Worm (Caenorhabditis elegans) whole organism, L4/young adult: Measurements from ENCODE around the gene T24C2.5.

Source experiments
- W03F9.2 ChIP-seq: fragments of 150-350 bp; optimal IDR thresholded peaks from 2 replicates; lab custom pipeline; 2014; ENCODE audit warnings: missing biosample characterization, missing genetic modification characterization
- dao-5 ChIP-seq: sonication (generic microtip); optimal IDR thresholded peaks from 2 replicates; lab custom pipeline; 2016; ENCODE audit warnings: missing genotype, missing genetic modification characterization, moderate library complexity, missing compliant biosample characterization
- him-1 ChIP-seq: sonication (generic microtip); optimal IDR thresholded peaks from 2 replicates; lab custom pipeline; 2016; ENCODE audit warnings: missing genotype, missing genetic modification reagents, missing genetic modification characterization, missing compliant biosample characterization

DNA sequence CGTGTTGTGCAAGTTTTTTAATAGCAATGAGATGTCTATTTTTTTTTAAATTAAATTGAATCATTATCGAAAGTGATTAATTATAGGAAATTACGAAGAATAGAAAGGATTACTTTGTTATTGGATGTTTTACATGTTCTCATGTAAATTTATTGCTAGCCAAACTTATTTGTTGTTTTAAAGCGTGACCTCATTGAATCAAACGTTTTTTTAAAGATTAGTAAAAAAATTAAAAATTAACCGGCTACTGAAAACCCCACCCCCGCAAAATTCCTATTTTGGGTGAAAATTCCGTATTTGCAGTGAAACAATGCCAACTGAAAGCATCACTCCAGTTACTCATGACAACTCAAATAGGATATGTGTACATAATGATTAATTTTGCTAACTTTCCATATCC is 49.4 kb upstream of the T24C2.5 start, which contains the start of gene M163.8:
- TF ChIP-seq W03F9.2 (tag; lab: Kevin White, UChicago) (no peak), dao-5 (tag; lab: Kevin White, UChicago) (no peak), him-1 (tag; lab: Kevin White, UChicago) (no peak)
